Worm (Caenorhabditis elegans): ENCODE data around the gene eif-2Bdelta.
A peak's percentile ranks its signal among the peaks of the same experiment; 100 is the strongest.

Gene eif-2Bdelta

ce11 chrV:9549459-9549858 is 35.8 kb downstream of the eif-2Bdelta start, which contains the start of gene nstp-10 (continued):
- no peak for TF ChIP-seq sea-2 (GFP tag; IDR thresholded peaks at IDR 0.05)
- TF ChIP-seq ZK185.1 (tag; optimal IDR thresholded peaks at IDR 0.05; ENCODE audit: poor library complexity, severe bottlenecking): peak; percentile 49
- TF ChIP-seq D2030.7 (GFP tag; IDR thresholded peaks at IDR 0.05): peak; percentile 97
- no peak for TF ChIP-seq B0035.1 (tag; optimal IDR thresholded peaks at IDR 0.05)
- peak; percentile 88 for TF ChIP-seq efl-1 (GFP tag; optimal IDR thresholded peaks at IDR 0.05)
- TF ChIP-seq C17E4.6 (GFP tag; IDR thresholded peaks at IDR 0.05): peak; percentile 83
- TF ChIP-seq zim-3 (tag; optimal IDR thresholded peaks at IDR 0.05): no peak
- TF ChIP-seq egl-44 (GFP tag; IDR thresholded peaks at IDR 0.05): no peak
- TF ChIP-seq K11D2.4 (GFP tag; IDR thresholded peaks at IDR 0.05): no peak
- no peak for TF ChIP-seq F55B11.4 (tag; optimal IDR thresholded peaks at IDR 0.05; ENCODE audit: borderline replicate concordance, insufficient read depth)
- TF ChIP-seq mes-4 (tag; optimal IDR thresholded peaks at IDR 0.05): no peak
- peak; percentile 72; the same call in 1 of the 2 replicates for TF ChIP-seq lin-26 (GFP tag; IDR thresholded peaks at IDR 0.05)
- no peak for TF ChIP-seq F57A8.1 (GFP tag; optimal IDR thresholded peaks at IDR 0.05)
- TF ChIP-seq B0261.1 (tag; optimal IDR thresholded peaks at IDR 0.05): no peak
- TF ChIP-seq lsl-1 (GFP tag; optimal IDR thresholded peaks at IDR 0.05): peak; percentile 98
- peak; percentile 59 for TF ChIP-seq snpc-4 (GFP tag; optimal IDR thresholded peaks at IDR 0.05)
- TF ChIP-seq snpc-4 (tag; optimal IDR thresholded peaks at IDR 0.05): peak; percentile 60 to 78 (median 74)
- peak; percentile 91 for TF ChIP-seq madf-8 (GFP tag; conservative IDR thresholded peaks at IDR 0.05)
- TF ChIP-seq akir-1 (GFP tag; optimal IDR thresholded peaks at IDR 0.05): no peak
- TF ChIP-seq xnd-1 (tag; optimal IDR thresholded peaks at IDR 0.05): peak; percentile 91
- no peak for TF ChIP-seq tbx-9 (tag; optimal IDR thresholded peaks at IDR 0.05; ENCODE audit: borderline replicate concordance)
- no peak for TF ChIP-seq F10E7.11 (tag; optimal IDR thresholded peaks at IDR 0.05)
- no peak for TF ChIP-seq mel-28 (tag; optimal IDR thresholded peaks at IDR 0.05; ENCODE audit: borderline replicate concordance)
- no peak for TF ChIP-seq ama-1 (optimal IDR thresholded peaks at IDR 0.05)
- no peak for TF ChIP-seq ama-1 (GFP tag; optimal IDR thresholded peaks at IDR 0.05)
- peak; percentile 94 for TF ChIP-seq snpc-1.3 (tag; optimal IDR thresholded peaks at IDR 0.05; ENCODE audit: insufficient read depth)
- TF ChIP-seq ceh-40 (GFP tag; IDR thresholded peaks at IDR 0.05): no peak
- TF ChIP-seq nhr-179 (tag; optimal IDR thresholded peaks at IDR 0.05): no peak
- peak; percentile 61 for TF ChIP-seq attf-6 (GFP tag; IDR thresholded peaks at IDR 0.05)
- TF ChIP-seq nhr-27 (tag; optimal IDR thresholded peaks at IDR 0.05): no peak
- peak; percentile 82 for TF ChIP-seq B0336.3 (GFP tag; IDR thresholded peaks at IDR 0.05)
- no peak for TF ChIP-seq C06A6.2 (GFP tag; conservative IDR thresholded peaks at IDR 0.05)
- no peak for TF ChIP-seq ccch-3 (GFP tag; optimal IDR thresholded peaks at IDR 0.05)
- TF ChIP-seq let-526 (GFP tag; IDR thresholded peaks at IDR 0.05): no peak
- no peak for TF ChIP-seq zfh-2 (GFP tag; conservative IDR thresholded peaks at IDR 0.05)
- TF ChIP-seq cebp-1 (GFP tag; IDR thresholded peaks at IDR 0.05): 0 out of 2 replicates have a peak, but pooled peaks have one; percentile 17
- TF ChIP-seq cebp-1 (tag; optimal IDR thresholded peaks at IDR 0.05): peak; percentile 48
- TF ChIP-seq snpc-1.1 (tag; optimal IDR thresholded peaks at IDR 0.05; ENCODE audit: insufficient read depth): peak; percentile 81
- peak; percentile 74 for TF ChIP-seq F33H1.4 (GFP tag; IDR thresholded peaks at IDR 0.05)
- TF ChIP-seq F23B12.7 (tag; optimal IDR thresholded peaks at IDR 0.05; ENCODE audit: insufficient read depth): peak; percentile 85
- no peak for TF ChIP-seq ztf-26 (tag; optimal IDR thresholded peaks at IDR 0.05)
- peak; percentile 95 for TF ChIP-seq mcd-1 (GFP tag; IDR thresholded peaks at IDR 0.05)
- TF ChIP-seq pbrm-1 (GFP tag; IDR thresholded peaks at IDR 0.05): peak; percentile 94
